Worm (Caenorhabditis elegans) whole organism, L4/young adult: ENCODE results near the gene Y44A6C.1.

Experiments
- W03F9.2 ChIP-seq: fragments of 150-350 bp; optimal IDR thresholded peaks from 2 replicates; lab custom pipeline; 2014; ENCODE audit warnings: missing biosample characterization, missing genetic modification characterization
- dao-5 ChIP-seq: sonication (generic microtip); optimal IDR thresholded peaks from 2 replicates; lab custom pipeline; 2016; ENCODE audit warnings: missing genotype, missing genetic modification characterization, moderate library complexity, missing compliant biosample characterization
- him-1 ChIP-seq: sonication (generic microtip); optimal IDR thresholded peaks from 2 replicates; lab custom pipeline; 2016; ENCODE audit warnings: missing genotype, missing genetic modification reagents, missing genetic modification characterization, missing compliant biosample characterization

Gene Y44A6C.1

ce11 chrV:20731787-20732186, 18.1 kb downstream of the Y44A6C.1 start, which contains the start of gene srxa-1:
srxa-1 (plus strand) TSS chrV:20732087.
- no peak for TF ChIP-seq him-1 (tag; lab: Kevin White, UChicago)
- TF ChIP-seq W03F9.2 (tag; lab: Kevin White, UChicago): no peak
- TF ChIP-seq dao-5: no peak

ce11 chrV:20734658-20735057, 20.9 kb downstream of the Y44A6C.1 start, which contains the start of gene srxa-6:
srxa-6 (plus strand) TSS chrV:20734958.
- TF ChIP-seq him-1 (tag; lab: Kevin White, UChicago): no peak
- no peak for TF ChIP-seq dao-5
- TF ChIP-seq W03F9.2 (tag; lab: Kevin White, UChicago): no peak

- TF ChIP-seq W03F9.2 (tag; lab: Kevin White, UChicago) (no peak), him-1 (tag; lab: Kevin White, UChicago) (no peak), dao-5 (no peak)
These were observed 25.7 kb downstream of the Y44A6C.1 start for ce11 chrV:20739387-20739786.

ce11 chrV:20744290-20744837, 30.6 kb downstream of the Y44A6C.1 start, which contains the start of gene dnj-25:
dnj-25 (minus strand) TSS chrV:20744346.
- TF ChIP-seq dao-5: no peak
- no peak for TF ChIP-seq W03F9.2 (tag; lab: Kevin White, UChicago)
- TF ChIP-seq him-1 (tag; lab: Kevin White, UChicago): no peak

ce11 chrV:20745278-20745677, 31.6 kb downstream of the Y44A6C.1 start:
- no peak for TF ChIP-seq him-1 (tag; lab: Kevin White, UChicago)
- TF ChIP-seq W03F9.2 (tag; lab: Kevin White, UChicago): no peak
- no peak for TF ChIP-seq dao-5

DNA sequence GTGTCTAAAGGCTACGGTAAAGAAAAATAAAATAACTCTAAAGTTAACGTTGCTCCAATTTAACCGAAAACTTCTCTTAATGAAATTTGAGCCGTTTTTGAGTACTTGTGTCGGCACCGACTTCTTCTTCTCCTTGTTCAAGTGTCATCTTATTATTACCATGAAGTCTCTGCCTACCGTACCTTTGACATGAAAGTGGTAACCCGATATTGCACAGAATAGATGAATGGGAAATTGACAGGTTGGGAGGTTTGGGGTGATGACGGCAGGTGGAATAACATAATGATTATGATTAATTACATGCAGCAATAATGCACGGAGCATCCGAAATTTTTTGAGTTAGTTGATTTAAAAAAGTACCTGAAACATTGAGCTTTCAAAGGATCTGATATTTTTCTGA, 33.1 kb downstream of the Y44A6C.1 start:
- no peak for TF ChIP-seq dao-5
- TF ChIP-seq W03F9.2 (tag; lab: Kevin White, UChicago): no peak
- no peak for TF ChIP-seq him-1 (tag; lab: Kevin White, UChicago)

ce11 chrV:20747964-20748363, 34.2 kb downstream of the Y44A6C.1 start:
- TF ChIP-seq him-1 (tag; lab: Kevin White, UChicago): no peak
- no peak for TF ChIP-seq dao-5
- no peak for TF ChIP-seq W03F9.2 (tag; lab: Kevin White, UChicago)

ce11 chrV:20749098-20749497, 35.4 kb downstream of the Y44A6C.1 start:
- TF ChIP-seq him-1 (tag; lab: Kevin White, UChicago): no peak
- no peak for TF ChIP-seq W03F9.2 (tag; lab: Kevin White, UChicago)
- no peak for TF ChIP-seq dao-5

- TF ChIP-seq dao-5 (no peak), W03F9.2 (tag; lab: Kevin White, UChicago) (no peak), him-1 (tag; lab: Kevin White, UChicago) (no peak)
These were observed 38.9 kb downstream of the Y44A6C.1 start, which contains the start of gene pha-4 for ce11 chrV:20752609-20753102. pha-4 (plus strand) TSS chrV:20753052.

DNA sequence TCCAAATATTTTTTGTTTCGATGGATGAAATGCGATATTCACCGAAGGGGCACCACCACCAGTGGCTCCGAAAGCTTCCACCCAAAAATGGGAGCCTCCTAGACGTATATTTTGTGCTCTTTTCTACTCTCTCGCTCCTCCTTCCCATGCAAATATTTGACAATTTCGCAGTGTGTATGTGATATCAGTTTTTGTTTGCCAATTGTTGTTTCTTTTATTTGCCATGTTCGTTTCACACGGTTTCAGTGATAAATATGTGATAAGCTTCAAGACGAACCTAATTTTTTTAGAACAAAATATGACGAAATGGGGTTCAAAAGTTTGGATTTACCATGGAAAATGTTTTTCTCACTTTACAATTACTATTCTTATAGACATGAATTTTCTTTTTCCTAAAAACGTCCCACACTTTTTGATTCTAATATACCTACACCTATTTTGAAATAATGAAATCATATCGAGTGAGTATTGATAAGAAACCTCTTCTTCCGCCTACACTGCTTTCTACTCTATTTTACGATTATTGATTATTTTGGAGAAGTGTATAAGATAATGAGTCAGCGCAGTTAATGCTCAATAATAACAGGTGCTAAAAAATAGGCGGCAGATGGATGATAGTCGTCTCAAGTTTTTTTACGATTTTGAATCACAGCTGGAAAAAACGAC, 40.3 kb downstream of the Y44A6C.1 start:
- TF ChIP-seq W03F9.2 (tag; lab: Kevin White, UChicago) (no peak), dao-5 (no peak), him-1 (tag; lab: Kevin White, UChicago) (no peak)

- TF ChIP-seq him-1 (tag; lab: Kevin White, UChicago): no peak
- no peak for TF ChIP-seq dao-5
- TF ChIP-seq W03F9.2 (tag; lab: Kevin White, UChicago): no peak
These were observed 41.8 kb downstream of the Y44A6C.1 start for ce11 chrV:20755494-20755893.

DNA sequence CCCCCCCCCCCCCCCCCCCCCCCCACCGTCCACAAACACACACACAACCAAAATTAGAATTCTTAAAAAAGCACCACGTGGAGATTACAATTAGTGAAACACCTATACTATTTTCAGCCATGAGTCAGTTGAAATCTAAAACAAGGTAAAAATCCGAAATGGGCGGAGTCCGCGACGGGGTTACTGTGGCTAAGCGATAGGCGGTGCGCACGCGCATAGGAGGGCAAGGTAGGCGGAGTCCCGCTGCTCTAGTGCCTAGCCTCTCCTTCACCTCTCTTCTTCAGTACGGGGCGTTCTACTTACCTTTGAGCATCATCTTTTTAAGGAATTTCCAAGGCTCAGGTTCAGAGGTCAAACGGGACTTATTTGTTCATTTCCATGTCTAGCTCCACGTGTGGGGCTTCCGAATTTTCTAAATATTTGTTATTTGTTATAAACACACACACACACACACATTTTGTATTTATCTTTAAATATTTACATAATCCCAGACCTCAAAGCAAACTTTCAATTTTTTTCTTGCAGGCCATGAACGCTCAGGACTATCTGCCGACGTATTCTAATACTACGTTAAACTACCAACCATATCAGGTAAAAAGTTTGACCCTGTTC, 42.8 kb downstream of the Y44A6C.1 start:
- TF ChIP-seq dao-5: no peak
- no peak for TF ChIP-seq W03F9.2 (tag; lab: Kevin White, UChicago)

DNA sequence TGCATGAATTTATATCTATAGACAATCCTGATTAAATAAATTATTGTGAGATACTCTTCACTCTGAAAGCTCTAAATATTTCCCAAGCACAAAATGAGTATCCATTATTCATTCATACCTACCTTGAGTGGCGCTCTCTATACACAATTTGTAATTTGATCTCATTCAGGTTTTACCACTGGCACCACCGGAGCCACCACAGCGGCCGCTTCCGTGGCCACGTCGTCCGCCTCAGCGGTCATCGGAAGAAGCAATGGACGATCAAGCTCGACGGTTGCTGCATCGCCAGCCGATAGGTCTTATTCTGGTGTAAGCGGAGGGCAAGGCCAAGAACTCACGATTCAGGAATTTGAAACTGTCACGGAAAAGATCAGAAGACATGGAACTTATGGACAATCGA, 43.5 kb downstream of the Y44A6C.1 start:
- TF ChIP-seq dao-5 (no peak), W03F9.2 (tag; lab: Kevin White, UChicago) (no peak), him-1 (tag; lab: Kevin White, UChicago) (no peak)

DNA sequence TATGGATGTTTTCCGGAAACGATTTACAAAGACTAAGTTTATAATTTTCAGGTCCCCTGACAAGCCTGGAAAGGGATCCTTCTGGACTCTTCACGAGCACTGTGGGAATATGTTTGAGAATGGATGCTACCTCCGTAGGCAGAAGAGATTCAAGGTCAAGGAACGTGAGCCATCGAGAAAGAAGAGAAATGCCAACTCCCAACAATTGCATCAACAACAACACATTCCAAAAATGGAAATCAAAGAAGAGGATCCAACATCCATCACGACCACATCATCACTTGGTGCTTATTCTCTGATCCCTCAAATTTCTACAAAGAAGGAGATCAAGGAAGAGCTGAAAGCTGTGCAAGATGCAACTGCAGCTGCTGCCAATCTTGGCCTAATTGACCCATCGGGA, 44.4 kb downstream of the Y44A6C.1 start:
- TF ChIP-seq him-1 (tag; lab: Kevin White, UChicago) (no peak), dao-5 (no peak), W03F9.2 (tag; lab: Kevin White, UChicago) (no peak)
